Worm (Caenorhabditis elegans) whole organism, L2 larva: ENCODE data around the gene K09A11.1.

Experiments
- R02D3.7 ChIP-seq: fragments of 150-350 bp; optimal IDR thresholded peaks from 2 replicates; lab custom pipeline; 2014; ENCODE audit warnings: missing biosample characterization, missing genetic modification characterization
- aly-2 ChIP-seq: fragments of 150-350 bp; optimal IDR thresholded peaks from 2 replicates; lab custom pipeline; 2014; ENCODE audit warnings: missing biosample characterization, missing genetic modification characterization
- ceh-82 ChIP-seq: fragments of 150-350 bp; optimal IDR thresholded peaks from 2 replicates; lab custom pipeline; 2014; ENCODE audit warnings: missing biosample characterization, missing genetic modification characterization
- egl-27 ChIP-seq: sonication (generic microtip); optimal IDR thresholded peaks from 3 replicates; lab custom pipeline; 2017; ENCODE audit warnings: missing biosample characterization, missing genetic modification reagents, missing genetic modification characterization
- nhr-10 ChIP-seq: sonication (generic microtip); optimal IDR thresholded peaks from 2 replicates; lab custom pipeline; 2017; ENCODE audit warnings: missing biosample characterization, missing genetic modification characterization
- nhr-129 ChIP-seq: fragments of 150-350 bp; optimal IDR thresholded peaks from 2 replicates; lab custom pipeline; 2014; ENCODE audit warnings: missing biosample characterization, missing genetic modification characterization
- nhr-6 ChIP-seq: fragments of 150-350 bp; optimal IDR thresholded peaks from 2 replicates; lab custom pipeline; 2014; ENCODE audit warnings: missing biosample characterization, missing genetic modification characterization
- snpc-4 ChIP-seq: fragments of 150-350 bp; optimal IDR thresholded peaks from 2 replicates; lab custom pipeline; 2014; ENCODE audit warnings: missing biosample characterization, missing genetic modification characterization
- zag-1 ChIP-seq: fragments of 150-350 bp; optimal IDR thresholded peaks from 2 replicates; lab custom pipeline; 2014; ENCODE audit warnings: missing biosample characterization, missing genetic modification characterization
- ztf-4 ChIP-seq: fragments of 150-350 bp; optimal IDR thresholded peaks from 2 replicates; lab custom pipeline; 2014; ENCODE audit warnings: missing biosample characterization, missing genetic modification characterization

DNA sequence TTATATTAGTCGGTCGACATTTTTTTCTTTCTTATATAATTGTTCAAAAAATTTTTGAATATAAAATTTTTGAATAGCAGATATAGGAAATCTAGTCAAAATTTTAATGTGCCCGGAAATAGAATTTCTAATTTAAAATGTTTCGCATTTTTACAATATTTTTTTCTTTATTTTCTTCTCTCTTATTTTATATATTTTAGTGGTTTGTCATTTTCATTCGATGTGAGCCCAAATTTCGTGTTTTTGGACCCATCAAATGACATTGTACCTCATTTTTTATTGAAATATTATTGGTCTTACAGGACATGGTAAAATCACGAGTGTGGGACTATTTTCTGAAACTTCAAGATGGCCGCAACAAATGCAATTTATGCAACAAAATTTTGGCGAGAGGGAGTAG, at the start of gene K09A11.1:
- TF ChIP-seq nhr-6 (tag; lab: Kevin White, UChicago) (no peak), egl-27 (no peak), ztf-4 (tag; lab: Kevin White, UChicago) (no peak), nhr-10 (no peak), aly-2 (tag; lab: Kevin White, UChicago) (no peak), R02D3.7 (tag; lab: Kevin White, UChicago) (no peak), ceh-82 (no peak), snpc-4 (no peak), zag-1 (tag; lab: Kevin White, UChicago) (no peak), nhr-129 (tag; lab: Kevin White, UChicago) (no peak)
